Fruit fly (Drosophila melanogaster): ENCODE measurements around the gene bap.
A peak's percentile ranks its signal among the peaks of the same experiment; 100 is the strongest.

The bap gene

DNA sequence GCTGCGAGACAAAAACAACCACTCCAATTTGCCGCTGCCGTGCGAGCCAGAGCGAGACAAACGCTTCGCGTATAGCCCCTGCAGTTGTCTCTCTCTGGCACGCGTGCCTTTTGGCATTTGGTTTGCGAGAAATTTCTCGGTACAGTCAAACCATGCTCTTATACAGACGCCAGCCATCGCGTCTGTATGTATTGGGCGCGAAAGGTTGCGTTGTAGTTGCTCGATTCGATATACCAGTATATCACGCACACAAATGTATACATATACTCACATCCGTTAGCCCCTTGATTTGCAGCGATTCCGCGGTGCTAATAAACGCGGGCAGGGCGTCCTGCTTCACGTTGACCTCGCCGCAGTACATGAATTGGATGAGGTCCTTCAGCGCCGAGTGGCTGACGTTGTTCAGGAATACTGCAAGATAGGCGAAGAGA lies 12.3 kb upstream of the bap start (continued):
- TF ChIP-seq MESR4 (GFP tag; optimal IDR thresholded peaks at IDR 0.05) (peak; percentile 62), Sox102F (GFP tag; optimal IDR thresholded peaks at IDR 0.05) (no peak), so (GFP tag; IDR thresholded peaks at IDR 0.05) (peak; percentile 11; the same call in 1 of the 3 replicates), CG4730 (GFP tag; IDR thresholded peaks at IDR 0.05) (no peak), gt (GFP tag; IDR thresholded peaks at IDR 0.05) (no peak), CG17385 (GFP tag; optimal IDR thresholded peaks at IDR 0.05) (peak; percentile 55), CG7271 (tag; optimal IDR thresholded peaks at IDR 0.05) (no peak), Atf-2 (GFP tag; optimal IDR thresholded peaks at IDR 0.05) (no peak), CG4707 (GFP tag; optimal IDR thresholded peaks at IDR 0.05) (peak; percentile 22), CG6272 (GFP tag; IDR thresholded peaks at IDR 0.05) (no peak), HLH4C (GFP tag; IDR thresholded peaks at IDR 0.05; ENCODE audit: partially characterized antibody) (no peak; the same call in 2 of the 3 replicates), Dbx (GFP tag; IDR thresholded peaks at IDR 0.05) (peak; percentile 40; the same call in 1 of the 3 replicates), CG16779 (GFP tag; IDR thresholded peaks at IDR 0.05) (no peak), Meics (GFP tag; optimal IDR thresholded peaks at IDR 0.05) (no peak), gem (tag; optimal IDR thresholded peaks at IDR 0.05) (no peak), CHES-1-like (GFP tag; optimal IDR thresholded peaks at IDR 0.05) (peak; percentile 6), hkb (optimal IDR thresholded peaks at IDR 0.05) (no peak), hkb (GFP tag; IDR thresholded peaks at IDR 0.05) (no peak), CG1647 (GFP tag; optimal IDR thresholded peaks at IDR 0.05) (no peak), dmrt11E (tag; optimal IDR thresholded peaks at IDR 0.05) (no peak), CG3407 (GFP tag; optimal IDR thresholded peaks at IDR 0.05) (no peak), CG17802 (tag; optimal IDR thresholded peaks at IDR 0.05) (no peak), crp (GFP tag; optimal IDR thresholded peaks at IDR 0.05) (no peak), B-H1 (GFP tag; IDR thresholded peaks at IDR 0.05) (no peak), CG4404 (GFP tag; IDR thresholded peaks at IDR 0.05) (no peak), CG32772 (GFP tag; IDR thresholded peaks at IDR 0.05) (no peak), gsb (GFP tag; IDR thresholded peaks at IDR 0.05) (no peak), mld (GFP tag; IDR thresholded peaks at IDR 0.05; ENCODE audit: partially characterized antibody) (no peak), CG3163 (GFP tag; optimal IDR thresholded peaks at IDR 0.05) (no peak), CG11247 (GFP tag; IDR thresholded peaks at IDR 0.05) (no peak), bigmax (GFP tag; optimal IDR thresholded peaks at IDR 0.05) (no peak), p53 (GFP tag; optimal IDR thresholded peaks at IDR 0.05) (no peak), CG14667 (GFP tag; IDR thresholded peaks at IDR 0.05) (no peak), CG2129 (GFP tag; IDR thresholded peaks at IDR 0.05; ENCODE audit: partially characterized antibody) (no peak), bowl (GFP tag; IDR thresholded peaks at IDR 0.05) (no peak), shn (GFP tag; optimal IDR thresholded peaks at IDR 0.05) (no peak), CG4854 (GFP tag; optimal IDR thresholded peaks at IDR 0.05) (no peak), Side (GFP tag; optimal IDR thresholded peaks at IDR 0.05) (no peak), CG11085 (GFP tag; IDR thresholded peaks at IDR 0.05) (no peak), CG13123 (GFP tag; optimal IDR thresholded peaks at IDR 0.05) (no peak), salm (tag; optimal IDR thresholded peaks at IDR 0.05) (no peak), PHDP (tag; optimal IDR thresholded peaks at IDR 0.05) (no peak), Nf-YA (GFP tag; IDR thresholded peaks at IDR 0.05) (no peak), CG12744 (GFP tag; optimal IDR thresholded peaks at IDR 0.05) (no peak), tio (GFP tag; optimal IDR thresholded peaks at IDR 0.05) (no peak), E2f2 (GFP tag; IDR thresholded peaks at IDR 0.05) (peak; percentile 51), corto (GFP tag; optimal IDR thresholded peaks at IDR 0.05) (no peak), CG6683 (GFP tag; optimal IDR thresholded peaks at IDR 0.05) (no peak), ewg (GFP tag; optimal IDR thresholded peaks at IDR 0.05) (peak; percentile 12), CG4617 (GFP tag; optimal IDR thresholded peaks at IDR 0.05; ENCODE audit: borderline replicate concordance) (no peak), CG3726 (GFP tag; IDR thresholded peaks at IDR 0.05) (no peak), CG12659 (GFP tag; optimal IDR thresholded peaks at IDR 0.05) (peak; percentile 79)
